Worm (Caenorhabditis elegans): ENCODE measurements around the gene C05C10.5.

The C05C10.5 gene

DNA sequence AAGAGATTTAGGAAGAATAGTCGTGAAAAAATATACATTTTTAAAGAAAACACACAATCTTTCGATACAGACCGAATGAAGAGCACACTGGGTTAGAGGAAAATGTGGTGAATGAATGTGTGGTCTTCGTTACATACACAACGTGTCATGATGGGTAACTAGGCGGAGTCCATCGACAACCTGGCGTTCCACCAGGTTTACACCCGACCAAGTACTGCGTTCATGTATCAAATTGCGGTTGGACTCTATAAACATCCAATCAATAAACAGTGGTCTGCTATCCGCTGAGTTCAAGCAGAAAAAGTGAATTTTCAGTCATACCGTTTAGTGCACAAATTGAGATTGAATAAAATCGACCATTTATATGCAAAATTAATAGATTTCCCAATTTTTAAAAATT, 42.9 kb downstream of the C05C10.5 start, which contains the start of gene sdz-38:
Gene sdz-38, minus strand, starts transcription at position 101 of the 400 bp plus-strand sequence.
- TF ChIP-seq ztf-3 (GFP tag; optimal IDR thresholded peaks at IDR 0.05) (no peak), madf-3 (GFP tag; IDR thresholded peaks at IDR 0.05) (0 out of 2 replicates have a peak, but pooled peaks have one; percentile 10)

DNA sequence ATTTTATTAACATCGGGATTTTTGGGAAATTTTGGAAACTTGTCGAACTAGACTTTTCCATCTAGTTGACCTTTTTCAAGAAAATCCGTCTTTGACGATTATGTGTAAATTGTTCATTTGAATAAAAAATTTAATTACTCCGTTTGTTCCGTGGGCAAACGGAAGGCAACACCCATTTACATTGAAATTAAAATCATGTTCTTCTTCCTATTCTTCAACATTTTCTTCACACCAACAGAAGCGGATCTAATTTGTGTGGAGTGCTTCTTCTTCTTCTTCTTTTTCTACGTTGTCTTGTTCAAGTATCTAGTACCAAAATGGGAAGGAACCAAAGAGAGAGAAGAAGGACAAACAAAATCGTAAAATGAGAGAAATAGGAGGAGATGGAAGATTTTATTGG, 43.6 kb downstream of the C05C10.5 start:
- TF ChIP-seq ccch-3 (GFP tag; optimal IDR thresholded peaks at IDR 0.05) = no peak

DNA sequence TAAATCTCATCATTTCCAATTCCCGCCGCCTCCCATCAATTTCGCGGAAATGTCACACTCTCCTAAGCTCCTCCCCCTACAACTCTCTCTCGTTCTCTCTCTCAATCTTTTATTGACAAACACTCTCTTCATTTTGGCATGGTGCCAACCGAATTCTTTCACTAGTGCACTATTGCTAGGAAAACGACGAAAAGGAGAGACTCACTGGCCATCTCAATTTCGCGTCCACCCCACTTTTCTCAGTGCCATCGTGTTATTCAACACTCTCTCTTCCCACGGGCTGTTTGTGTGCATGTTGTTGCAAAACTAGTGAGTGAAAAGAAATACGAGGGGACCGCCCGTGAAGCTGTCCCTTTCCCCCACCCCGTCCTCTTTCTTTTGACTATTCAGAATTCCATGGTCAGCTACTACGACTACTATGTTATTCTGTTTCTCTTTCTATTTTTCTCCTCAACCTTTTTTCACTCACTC, 46.1 kb downstream of the C05C10.5 start:
- no peak for TF ChIP-seq mes-4 (tag; optimal IDR thresholded peaks at IDR 0.05)
- TF ChIP-seq rec-8 (tag; optimal IDR thresholded peaks at IDR 0.05) = no peak
- TF ChIP-seq ceh-27 (GFP tag; optimal IDR thresholded peaks at IDR 0.05) = peak; percentile 12
- TF ChIP-seq ztf-3 (GFP tag; optimal IDR thresholded peaks at IDR 0.05) = no peak
- no peak for TF ChIP-seq T26A5.8 (tag; optimal IDR thresholded peaks at IDR 0.05)
- TF ChIP-seq pbrm-1 (GFP tag; IDR thresholded peaks at IDR 0.05) = no peak
- TF ChIP-seq F55B11.4 (tag; optimal IDR thresholded peaks at IDR 0.05; ENCODE audit: borderline replicate concordance, insufficient read depth) = no peak

DNA sequence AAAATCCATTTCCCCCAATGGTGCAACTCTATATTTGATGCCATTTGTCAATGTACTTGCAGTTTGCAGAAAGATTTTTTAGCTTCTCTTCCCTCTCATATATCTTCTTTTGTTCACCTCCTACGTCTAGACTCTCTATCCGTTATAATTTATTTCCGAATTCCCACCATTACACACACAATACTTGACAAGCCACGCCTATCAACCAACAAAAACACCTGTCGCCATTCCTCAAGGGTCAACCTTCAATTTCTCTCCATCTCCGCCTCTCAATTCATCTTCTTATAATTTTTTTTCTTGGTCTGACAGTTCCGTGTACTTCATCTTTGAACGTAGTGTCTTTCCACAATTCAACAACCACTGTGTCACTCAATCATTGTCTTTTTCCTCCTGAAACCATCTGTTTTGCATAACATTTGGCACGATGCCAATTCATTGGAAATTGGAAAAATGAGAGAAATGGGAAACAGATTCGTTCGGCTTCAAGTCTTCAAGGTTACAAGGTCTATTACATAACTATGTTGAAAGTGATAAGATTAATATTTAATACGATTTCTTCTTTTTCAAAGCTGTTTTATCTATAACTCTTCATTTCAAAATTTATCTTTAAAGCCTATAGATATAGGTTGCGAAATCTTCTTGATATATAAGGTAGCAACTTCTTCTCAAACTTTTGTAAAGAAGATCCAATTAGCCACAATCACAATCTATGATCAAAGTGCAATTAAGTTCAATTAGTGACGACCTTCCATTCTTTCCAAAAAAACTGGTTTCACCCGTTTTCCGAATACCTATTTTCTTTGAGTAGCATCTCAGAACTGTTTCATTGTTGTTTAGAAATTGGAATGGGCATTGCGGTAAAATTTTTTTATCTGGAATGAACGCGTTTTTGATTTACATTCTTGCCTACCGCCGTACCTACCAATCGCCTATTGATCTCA, 48.1 kb downstream of the C05C10.5 start:
- TF ChIP-seq rcor-1 (GFP tag; IDR thresholded peaks at IDR 0.05) (no peak), madf-3 (GFP tag; IDR thresholded peaks at IDR 0.05) (0 out of 2 replicates have a peak, but pooled peaks have one; percentile 30)

DNA sequence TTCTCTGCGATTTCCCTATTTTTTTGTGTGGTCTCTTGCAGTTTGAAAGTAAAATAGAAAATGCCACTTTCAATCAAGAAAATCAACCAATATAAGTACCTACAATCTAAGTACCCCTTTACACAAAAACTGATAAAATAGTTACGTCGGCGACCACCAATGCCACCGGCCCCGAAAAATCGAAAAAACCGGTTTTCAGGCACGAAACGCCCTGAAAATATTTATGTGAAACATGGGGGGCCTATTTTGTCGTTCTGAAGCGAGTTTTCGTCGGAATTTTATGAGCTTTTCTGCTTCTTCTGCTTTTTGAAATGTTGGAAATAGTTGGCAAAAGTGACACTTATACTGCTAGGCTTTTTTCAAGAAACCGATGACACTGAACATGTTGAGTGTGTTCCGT, 49.8 kb downstream of the C05C10.5 start:
- TF ChIP-seq ceh-91 (GFP tag; IDR thresholded peaks at IDR 0.05) (no peak), somi-1 (GFP tag; optimal IDR thresholded peaks at IDR 0.05) (no peak), attf-6 (GFP tag; IDR thresholded peaks at IDR 0.05) (no peak), bed-1 (GFP tag; IDR thresholded peaks at IDR 0.05) (no peak), ztf-6 (GFP tag; IDR thresholded peaks at IDR 0.05) (no peak), F33H1.4 (GFP tag; IDR thresholded peaks at IDR 0.05) (no peak), ekl-4 (GFP tag; IDR thresholded peaks at IDR 0.05) (no peak), egl-18 (GFP tag; IDR thresholded peaks at IDR 0.05) (no peak), F39B2.1 (GFP tag; IDR thresholded peaks at IDR 0.05) (no peak), ceh-58 (GFP tag; IDR thresholded peaks at IDR 0.05) (no peak), F57C9.4 (tag; optimal IDR thresholded peaks at IDR 0.05) (no peak), dox-1 (GFP tag; IDR thresholded peaks at IDR 0.05) (no peak), hmg-1.2 (GFP tag; IDR thresholded peaks at IDR 0.05) (no peak), dpff-1 (tag; optimal IDR thresholded peaks at IDR 0.05) (no peak)

DNA sequence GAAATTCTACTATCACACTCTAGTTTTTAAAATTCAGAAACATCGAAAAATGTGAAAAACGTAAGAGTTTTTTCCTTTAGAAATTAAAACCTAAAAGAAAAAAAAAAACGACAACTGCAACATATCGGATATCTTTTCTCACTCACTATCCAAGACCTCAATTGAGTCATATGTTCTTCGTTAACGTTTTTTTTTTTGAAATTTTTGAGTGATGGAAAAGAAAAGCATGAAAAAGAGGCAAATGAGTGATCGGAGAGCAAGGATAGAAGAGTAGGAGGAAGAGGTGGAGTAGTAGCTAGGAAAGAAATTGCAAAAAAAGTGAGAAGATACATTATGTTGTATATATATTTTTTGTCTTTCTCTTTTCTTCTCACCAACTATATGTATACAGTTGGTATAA, 50.7 kb downstream of the C05C10.5 start:
- TF ChIP-seq ama-1 (optimal IDR thresholded peaks at IDR 0.05) (no peak), ama-1 (GFP tag; optimal IDR thresholded peaks at IDR 0.05) (no peak), let-607 (tag; optimal IDR thresholded peaks at IDR 0.05) (no peak), madf-6 (GFP tag; IDR thresholded peaks at IDR 0.05) (no peak), repo-1 (tag; optimal IDR thresholded peaks at IDR 0.05) (no peak), tlf-1 (GFP tag; optimal IDR thresholded peaks at IDR 0.05) (no peak), Y79H2A.3 (GFP tag; conservative IDR thresholded peaks at IDR 0.05) (no peak), mxl-1 (tag; optimal IDR thresholded peaks at IDR 0.05) (no peak), somi-1 (GFP tag; optimal IDR thresholded peaks at IDR 0.05) (no peak), sdz-38 (tag; optimal IDR thresholded peaks at IDR 0.05) (no peak)
